Worm (Caenorhabditis elegans) whole organism, L3 larva: ENCODE results near the gene hsp-16.41.

Source experiments
- aly-2 ChIP-seq: fragments of 150-350 bp; optimal IDR thresholded peaks from 2 replicates; lab custom pipeline; 2014; ENCODE audit warnings: missing biosample characterization, missing genetic modification characterization
- ama-1 ChIP-seq: fragments of 150-350 bp; optimal IDR thresholded peaks from 2 replicates; lab custom pipeline; 2018
- ceh-16 ChIP-seq: sonication (generic microtip); optimal IDR thresholded peaks from 2 replicates; lab custom pipeline; 2017; ENCODE audit warnings: missing biosample characterization, missing genetic modification characterization
- ceh-28 ChIP-seq: fragments of 150-350 bp; optimal IDR thresholded peaks from 2 replicates; lab custom pipeline; 2014; ENCODE audit warnings: missing biosample characterization, missing genetic modification reagents, missing genetic modification characterization
- ceh-82 ChIP-seq: fragments of 150-350 bp; optimal IDR thresholded peaks from 2 replicates; lab custom pipeline; 2014; ENCODE audit warnings: missing biosample characterization, missing genetic modification characterization
- daf-12 ChIP-seq: fragments of 150-350 bp; optimal IDR thresholded peaks from 2 replicates; lab custom pipeline; 2014; ENCODE audit warnings: missing biosample characterization, missing genetic modification reagents, missing genetic modification characterization
- egl-27 ChIP-seq: sonication (generic microtip); optimal IDR thresholded peaks from 4 replicates; lab custom pipeline; 2017; ENCODE audit warnings: missing biosample characterization, missing genetic modification reagents, missing genetic modification characterization
- egl-5 ChIP-seq: fragments of 150-350 bp; optimal IDR thresholded peaks from 2 replicates; lab custom pipeline; 2017; ENCODE audit warnings: missing biosample characterization, missing genetic modification reagents, missing genetic modification characterization, inconsistent platforms
- elt-1 ChIP-seq: fragments of 150-350 bp; optimal IDR thresholded peaks from 2 replicates; lab custom pipeline; 2014; ENCODE audit warnings: missing biosample characterization, missing genetic modification characterization
- elt-2 ChIP-seq: sonication (generic microtip); optimal IDR thresholded peaks from 2 replicates; lab custom pipeline; 2016; ENCODE audit warnings: missing genetic modification reagents, mild to moderate bottlenecking, missing genetic modification characterization, missing compliant biosample characterization
- eor-1 ChIP-seq, 2 experiments: fragments of 150-350 bp; optimal IDR thresholded peaks; 2 replicates each; lab custom pipeline; 2014 to 2018; ENCODE audit warnings: missing biosample characterization in 2 of 2, missing genetic modification characterization in 2 of 2
- fkh-10 ChIP-seq: sonication (generic microtip); optimal IDR thresholded peaks from 2 replicates; lab custom pipeline; 2017; ENCODE audit warnings: missing biosample characterization, missing genetic modification reagents, missing genetic modification characterization
- fkh-2 ChIP-seq: fragments of 150-350 bp; optimal IDR thresholded peaks from 2 replicates; lab custom pipeline; 2014; ENCODE audit warnings: missing biosample characterization, missing genetic modification reagents, missing genetic modification characterization
- fos-1 ChIP-seq: fragments of 150-350 bp; optimal IDR thresholded peaks from 2 replicates; lab custom pipeline; 2014; ENCODE audit warnings: missing biosample characterization, missing genetic modification characterization
- hmg-11 ChIP-seq: sonication (generic microtip); optimal IDR thresholded peaks from 2 replicates; lab custom pipeline; 2016; ENCODE audit warnings: missing genetic modification characterization, missing compliant biosample characterization
- lin-39 ChIP-seq: fragments of 150-350 bp; optimal IDR thresholded peaks from 2 replicates; lab custom pipeline; 2018; ENCODE audit warnings: missing biosample characterization, missing genetic modification reagents, missing genetic modification characterization
- lsy-12 ChIP-seq: sonication (generic microtip); optimal IDR thresholded peaks from 2 replicates; lab custom pipeline; 2016; ENCODE audit warnings: mild to moderate bottlenecking, missing genetic modification characterization, missing compliant biosample characterization
- mdl-1 ChIP-seq: fragments of 150-350 bp; optimal IDR thresholded peaks from 2 replicates; lab custom pipeline; 2014; ENCODE audit warnings: missing biosample characterization, missing genetic modification characterization
- mml-1 ChIP-seq: fragments of 150-350 bp; sonication (generic microtip); optimal IDR thresholded peaks from 3 replicates; lab custom pipeline; 2014; ENCODE audit warnings: missing biosample characterization, missing genetic modification characterization
- nfya-1 ChIP-seq: sonication (generic microtip); optimal IDR thresholded peaks from 2 replicates; lab custom pipeline; 2017; ENCODE audit warnings: missing genetic modification characterization, mild to moderate bottlenecking, missing compliant biosample characterization, antibody characterized with exemption, moderate library complexity; ENCODE audit not compliant: insufficient read depth
- nhr-11 ChIP-seq: fragments of 150-350 bp; optimal IDR thresholded peaks from 2 replicates; lab custom pipeline; 2014; ENCODE audit warnings: missing biosample characterization, missing genetic modification characterization
- nhr-12 ChIP-seq: fragments of 150-350 bp; optimal IDR thresholded peaks from 2 replicates; lab custom pipeline; 2014; ENCODE audit warnings: missing biosample characterization, missing genetic modification characterization
- nhr-23 ChIP-seq: fragments of 150-350 bp; optimal IDR thresholded peaks from 2 replicates; lab custom pipeline; 2014; ENCODE audit warnings: missing biosample characterization, missing genetic modification reagents, missing genetic modification characterization
- nhr-25 ChIP-seq: sonication (generic microtip); optimal IDR thresholded peaks from 2 replicates; lab custom pipeline; 2017; ENCODE audit warnings: missing biosample characterization, missing genetic modification characterization
- nhr-28 ChIP-seq: fragments of 150-350 bp; optimal IDR thresholded peaks from 2 replicates; lab custom pipeline; 2014; ENCODE audit warnings: missing biosample characterization, missing genetic modification characterization
- nhr-76 ChIP-seq: fragments of 150-350 bp; sonication (generic microtip); optimal IDR thresholded peaks from 5 replicates; lab custom pipeline; 2014; ENCODE audit warnings: missing biosample characterization, missing genetic modification characterization
- nhr-77 ChIP-seq: fragments of 150-350 bp; optimal IDR thresholded peaks from 2 replicates; lab custom pipeline; 2014; ENCODE audit warnings: missing biosample characterization, missing genetic modification characterization
- pha-4 ChIP-seq: fragments of 150-350 bp; optimal IDR thresholded peaks from 2 replicates; lab custom pipeline; 2014; ENCODE audit warnings: missing biosample characterization, missing genetic modification reagents, missing genetic modification characterization
- pqm-1 ChIP-seq: fragments of 150-350 bp; optimal IDR thresholded peaks from 2 replicates; lab custom pipeline; 2017; ENCODE audit warnings: missing biosample characterization, missing genetic modification characterization, inconsistent platforms
- sea-2 ChIP-seq: fragments of 150-350 bp; sonication (generic microtip); optimal IDR thresholded peaks from 4 replicates; lab custom pipeline; 2014; ENCODE audit warnings: missing biosample characterization, missing genetic modification reagents, missing genetic modification characterization
- skn-1 ChIP-seq: fragments of 150-350 bp; optimal IDR thresholded peaks from 2 replicates; lab custom pipeline; 2014; ENCODE audit warnings: missing biosample characterization, missing genetic modification characterization
- tbx-2 ChIP-seq: sonication (generic microtip); optimal IDR thresholded peaks from 2 replicates; lab custom pipeline; 2016; ENCODE audit warnings: mild to moderate bottlenecking, missing genetic modification characterization, missing compliant biosample characterization
- unc-39 ChIP-seq: sonication (generic microtip); optimal IDR thresholded peaks from 4 replicates; lab custom pipeline; 2017; ENCODE audit warnings: missing biosample characterization, missing genetic modification characterization
- unc-62 ChIP-seq: fragments of 150-350 bp; sonication (generic microtip); optimal IDR thresholded peaks from 4 replicates; lab custom pipeline; 2014; ENCODE audit warnings: missing biosample characterization, missing genetic modification reagents, missing genetic modification characterization
- zag-1 ChIP-seq: fragments of 150-350 bp; optimal IDR thresholded peaks from 2 replicates; lab custom pipeline; 2014; ENCODE audit warnings: missing biosample characterization, missing genetic modification characterization
- ztf-11 ChIP-seq: fragments of 150-350 bp; optimal IDR thresholded peaks from 2 replicates; lab custom pipeline; 2014; ENCODE audit warnings: missing biosample characterization, missing genetic modification characterization
- ztf-4 ChIP-seq: fragments of 150-350 bp; optimal IDR thresholded peaks from 2 replicates; lab custom pipeline; 2014; ENCODE audit warnings: missing biosample characterization, missing genetic modification characterization

hsp-16.41 gene

ce11 chrV:1804645-1805559 lies at the start of gene hsp-16.41, which contains the start of gene hsp-16.2:
TSS of gene hsp-16.41 (plus strand) at chrV:1805178.
TSS of gene hsp-16.2 (minus strand) at chrV:1804957.
- peak; percentile 49 for TF ChIP-seq lin-39 (tag; lab: Kevin White, UChicago)
- TF ChIP-seq fos-1 (tag; lab: Kevin White, UChicago) = no peak
- TF ChIP-seq lsy-12 (tag; lab: Kevin White, UChicago) = peak; percentile 46
- TF ChIP-seq hmg-11 = peak; percentile 29
- peak; percentile 40 for TF ChIP-seq skn-1 (tag; lab: Kevin White, UChicago)
- TF ChIP-seq sea-2 = peak; percentile 65
- TF ChIP-seq elt-1 (tag; lab: Kevin White, UChicago) = no peak
- peak; percentile 95 for TF ChIP-seq ama-1 (lab: Kevin White, UChicago)
- no peak for TF ChIP-seq aly-2 (tag; lab: Kevin White, UChicago)
- TF ChIP-seq eor-1 (tag; optimal IDR thresholded peaks at IDR 0.05; lab: Kevin White, UChicago) = peak in 1 of 2 experiments; percentile 69
- peak; percentile 81 for TF ChIP-seq nfya-1 (tag; lab: Kevin White, UChicago)
- TF ChIP-seq nhr-25 (tag; lab: Kevin White, UChicago) = peak; percentile 6
- peak; percentile 62 for TF ChIP-seq pha-4 (tag; lab: Kevin White, UChicago)
- TF ChIP-seq elt-2 (tag; lab: Kevin White, UChicago) = peak; percentile 28

- TF ChIP-seq daf-12 (tag; lab: Kevin White, UChicago) = no peak
- no peak for TF ChIP-seq ztf-11 (tag; lab: Kevin White, UChicago)
Observed at ce11 chrV:1755589-1755988, 49.4 kb upstream of the hsp-16.41 start, which contains the start of gene ZK697.14. TSS of gene ZK697.14 (minus strand) at chrV:1755689.

DNA sequence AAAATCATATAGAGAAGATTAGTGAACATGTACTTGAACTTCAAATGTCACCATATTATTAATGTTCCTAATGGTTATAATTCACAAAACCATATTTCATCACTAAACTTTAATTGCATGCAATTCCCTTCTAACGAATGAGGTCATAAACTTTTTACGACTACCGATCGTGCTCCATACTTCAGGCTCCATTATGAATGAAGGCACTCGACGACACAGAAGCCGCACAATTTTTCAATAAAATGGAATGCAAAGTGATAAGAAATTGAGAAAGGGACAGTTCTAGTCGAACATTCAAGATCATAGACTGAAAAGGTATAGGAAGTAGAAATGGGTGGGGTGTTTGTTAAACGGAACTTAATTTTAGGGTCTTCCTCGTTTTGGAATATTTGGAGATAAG lies 48.9 kb upstream of the hsp-16.41 start:
- TF ChIP-seq elt-2 (tag; lab: Kevin White, UChicago) = peak; percentile 64
- no peak for TF ChIP-seq unc-62
- TF ChIP-seq elt-1 (tag; lab: Kevin White, UChicago) = no peak
- no peak for TF ChIP-seq egl-5 (tag; lab: Kevin White, UChicago)
- TF ChIP-seq skn-1 (tag; lab: Kevin White, UChicago) = no peak
- TF ChIP-seq unc-39 (tag; lab: Kevin White, UChicago) = no peak
- no peak for TF ChIP-seq mdl-1
- TF ChIP-seq aly-2 (tag; lab: Kevin White, UChicago) = no peak
- TF ChIP-seq pqm-1 (tag; lab: Kevin White, UChicago) = peak; percentile 7
- TF ChIP-seq egl-27 (tag; lab: Kevin White, UChicago) = no peak
- no peak for TF ChIP-seq fkh-10 (GFP tag; lab: Kevin White, UChicago)
- no peak for TF ChIP-seq nhr-11
- TF ChIP-seq ceh-28 = no peak
- TF ChIP-seq lin-39 (tag; lab: Kevin White, UChicago) = no peak
- no peak for TF ChIP-seq hmg-11

ce11 chrV:1756856-1757255 lies 48.1 kb upstream of the hsp-16.41 start, which contains the start of gene clec-204:
TSS of gene clec-204 (plus strand) at chrV:1757156.
- TF ChIP-seq tbx-2 (tag; lab: Kevin White, UChicago) = no peak
- TF ChIP-seq elt-2 (tag; lab: Kevin White, UChicago) = peak; percentile 45

DNA sequence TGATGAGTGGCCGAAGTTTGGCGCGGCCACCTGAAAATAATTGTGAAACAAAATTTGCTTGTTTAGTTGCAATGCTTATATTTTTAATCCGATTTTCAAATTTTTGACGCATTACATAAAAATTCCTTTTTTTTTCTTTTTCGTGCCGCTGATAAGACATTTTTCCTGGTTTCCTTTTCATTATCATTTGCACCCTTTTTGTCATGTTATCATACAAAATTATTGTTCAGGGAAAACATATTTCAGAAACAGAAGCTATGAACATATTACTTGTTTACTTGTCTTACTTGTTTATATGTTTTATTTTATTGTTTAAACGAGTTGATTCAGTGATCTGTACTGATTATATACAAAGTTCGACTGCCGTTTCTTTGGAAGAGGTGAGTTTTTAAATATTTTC lies 44.3 kb upstream of the hsp-16.41 start, which contains the start of gene clec-205:
Gene clec-205 (plus strand): TSS at position 212 of the 400 bp plus-strand sequence.
- no peak for TF ChIP-seq ceh-28
- TF ChIP-seq elt-2 (tag; lab: Kevin White, UChicago) = peak; percentile 60

- TF ChIP-seq ztf-4 (tag; lab: Kevin White, UChicago) (no peak), fkh-2 (tag; lab: Kevin White, UChicago) (no peak), lsy-12 (tag; lab: Kevin White, UChicago) (no peak), nhr-76 (tag; lab: Kevin White, UChicago) (no peak), nhr-25 (tag; lab: Kevin White, UChicago) (no peak), nhr-28 (tag; lab: Kevin White, UChicago) (no peak), nhr-12 (tag; lab: Kevin White, UChicago) (no peak), nhr-77 (tag; lab: Kevin White, UChicago) (no peak), skn-1 (tag; lab: Kevin White, UChicago) (no peak), ceh-82 (no peak), nfya-1 (tag; lab: Kevin White, UChicago) (no peak), nhr-23 (tag; lab: Kevin White, UChicago) (no peak), pha-4 (tag; lab: Kevin White, UChicago) (no peak), mml-1 (no peak), zag-1 (tag; lab: Kevin White, UChicago) (no peak), daf-12 (tag; lab: Kevin White, UChicago) (no peak), ceh-16 (no peak)
Observed at ce11 chrV:1767427-1767826, 37.6 kb upstream of the hsp-16.41 start.
